Worm (Caenorhabditis elegans) whole organism, L1 larva: ENCODE measurements around the gene str-39.

Source experiments
- C16A3.4 ChIP-seq: fragments of 150-350 bp; optimal IDR thresholded peaks from 2 replicates; lab custom pipeline; 2014; ENCODE audit warnings: missing biosample characterization, missing genetic modification characterization
- F16B12.6 ChIP-seq: fragments of 150-350 bp; optimal IDR thresholded peaks from 2 replicates; lab custom pipeline; 2014; ENCODE audit warnings: missing biosample characterization, missing genetic modification characterization
- Y116A8C.19 ChIP-seq: sonication (generic microtip); optimal IDR thresholded peaks from 2 replicates; lab custom pipeline; 2016; ENCODE audit warnings: missing compliant biosample characterization, missing genetic modification characterization, borderline replicate concordance
- aly-2 ChIP-seq: fragments of 150-350 bp; optimal IDR thresholded peaks from 2 replicates; lab custom pipeline; 2014; ENCODE audit warnings: missing biosample characterization, missing genetic modification characterization
- ets-5 ChIP-seq: fragments of 200-800 bp; sonication (Bioruptor generic); IDR thresholded peaks from 2 replicates; pipeline ENCODE4 v1.3.6; 2022; ENCODE audit warnings: missing genetic modification characterization, missing compliant biosample characterization
- lin-15B ChIP-seq: fragments of 150-350 bp; sonication (generic microtip); optimal IDR thresholded peaks from 3 replicates; lab custom pipeline; 2014; ENCODE audit warnings: missing biosample characterization, missing genetic modification characterization
- nhr-12 ChIP-seq: sonication (generic microtip); optimal IDR thresholded peaks from 2 replicates; lab custom pipeline; 2017; ENCODE audit warnings: missing biosample characterization, missing genetic modification characterization
- nhr-20 ChIP-seq: sonication (generic microtip); optimal IDR thresholded peaks from 2 replicates; lab custom pipeline; 2016; ENCODE audit warnings: mild to moderate bottlenecking, missing genetic modification characterization, missing compliant biosample characterization
- sox-4 ChIP-seq: sonication (generic microtip); optimal IDR thresholded peaks from 2 replicates; lab custom pipeline; 2016; ENCODE audit warnings: missing genetic modification characterization, missing compliant biosample characterization
- ztf-4 ChIP-seq: fragments of 150-350 bp; optimal IDR thresholded peaks from 2 replicates; lab custom pipeline; 2014; ENCODE audit warnings: missing biosample characterization, missing genetic modification characterization

DNA sequence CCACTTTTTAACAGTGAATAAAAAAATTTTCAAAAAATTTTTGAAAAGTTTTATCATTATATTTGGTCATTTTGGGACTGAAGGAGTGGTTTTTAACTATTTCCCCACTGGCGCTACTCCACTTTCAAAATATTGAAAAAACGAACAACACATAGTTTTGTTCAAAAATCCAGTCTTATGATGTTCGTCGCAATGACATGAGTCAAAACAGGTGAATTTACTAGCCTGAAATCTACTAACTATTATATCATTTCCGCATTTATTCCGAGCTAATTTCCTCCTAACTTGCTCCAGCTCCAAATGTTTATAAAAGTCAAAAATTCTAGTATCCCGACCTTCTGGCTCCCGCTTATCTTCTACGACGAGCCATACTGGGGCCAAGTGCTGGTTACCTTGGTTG, 4.7 kb upstream of the str-39 start, which contains the start of gene sre-24:
- TF ChIP-seq lin-15B (tag; lab: Kevin White, UChicago) (no peak), nhr-20 (tag; lab: Kevin White, UChicago) (no peak), ets-5 (GFP tag; lab: Robert Waterston, UW) (no peak), ztf-4 (tag; lab: Kevin White, UChicago) (no peak), Y116A8C.19 (tag; lab: Kevin White, UChicago) (no peak), nhr-12 (no peak), sox-4 (no peak), C16A3.4 (tag; lab: Kevin White, UChicago) (no peak), F16B12.6 (no peak), aly-2 (tag; lab: Kevin White, UChicago) (no peak)
